Worm (Caenorhabditis elegans): ENCODE measurements around the gene F47B8.1.

Gene F47B8.1

DNA sequence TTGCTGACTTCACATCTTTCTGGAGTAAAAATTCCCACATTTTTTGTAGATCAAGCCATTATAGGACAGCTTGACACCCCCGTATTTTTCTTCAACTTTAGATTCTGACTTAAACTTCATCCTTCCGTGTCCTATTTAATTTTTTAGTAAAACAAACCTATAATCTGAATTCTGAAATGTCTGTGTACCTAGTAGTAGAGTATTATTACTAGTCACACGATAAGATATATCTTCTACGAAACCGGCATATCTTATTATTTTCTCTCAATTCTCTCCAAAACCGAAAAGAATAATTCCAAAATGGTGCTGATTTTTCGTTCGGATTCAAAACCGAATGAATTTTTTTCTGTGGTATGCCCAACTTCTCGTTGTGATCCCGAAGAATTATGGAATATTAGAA lies 19.7 kb downstream of the F47B8.1 start, which contains the start of gene F14D7.9:
TSS of gene F14D7.9 (plus strand) at position 301 of the 400 bp plus-strand sequence.
- TF ChIP-seq nhr-25 (tag; optimal IDR thresholded peaks at IDR 0.05) (no peak), ztf-11 (tag; optimal IDR thresholded peaks at IDR 0.05) (no peak), sea-2 (GFP tag; optimal IDR thresholded peaks at IDR 0.05) (no peak)

DNA sequence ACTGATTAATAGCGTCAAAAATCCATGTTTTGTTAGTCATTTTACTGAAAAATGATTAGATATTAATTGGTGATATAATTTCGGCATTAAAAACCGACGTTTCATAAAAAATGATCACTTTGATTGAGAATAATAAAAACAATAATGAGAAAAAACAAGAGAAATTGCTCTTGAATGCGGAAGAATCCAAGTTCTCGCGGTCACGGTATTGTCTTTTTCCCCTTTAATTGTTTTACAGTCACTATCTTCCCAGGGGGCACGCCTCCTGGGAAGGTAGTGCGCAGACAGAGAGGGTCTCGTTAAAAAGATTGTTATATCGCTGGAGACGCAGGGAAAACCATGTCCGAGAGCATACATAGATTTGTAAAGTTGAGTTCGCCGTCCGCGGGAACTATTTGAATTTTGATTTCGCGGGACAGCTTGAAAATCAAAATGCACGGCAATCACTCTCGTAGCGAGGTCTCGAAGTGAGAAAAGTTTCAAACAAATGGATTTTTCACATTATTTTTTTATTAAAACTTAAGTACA lies 20.4 kb downstream of the F47B8.1 start, which contains the start of gene F14D7.2:
TSS of gene F14D7.2 (minus strand) at position 51 of the 528 bp plus-strand sequence.
- no peak for TF ChIP-seq nhr-77 (tag; optimal IDR thresholded peaks at IDR 0.05)
- no peak for TF ChIP-seq ztf-4 (tag; optimal IDR thresholded peaks at IDR 0.05)
- TF ChIP-seq pha-4 (tag; optimal IDR thresholded peaks at IDR 0.05) = no peak
- no peak for TF ChIP-seq snpc-4 (tag; optimal IDR thresholded peaks at IDR 0.05)
- no peak for TF ChIP-seq tbx-2 (tag; optimal IDR thresholded peaks at IDR 0.05)
- TF ChIP-seq elt-2 (tag; optimal IDR thresholded peaks at IDR 0.05) = no peak
- no peak for TF ChIP-seq lsy-12 (tag; optimal IDR thresholded peaks at IDR 0.05)
- TF ChIP-seq egl-27 (tag; optimal IDR thresholded peaks at IDR 0.05) = no peak
- no peak for TF ChIP-seq aly-2 (tag; optimal IDR thresholded peaks at IDR 0.05)

DNA sequence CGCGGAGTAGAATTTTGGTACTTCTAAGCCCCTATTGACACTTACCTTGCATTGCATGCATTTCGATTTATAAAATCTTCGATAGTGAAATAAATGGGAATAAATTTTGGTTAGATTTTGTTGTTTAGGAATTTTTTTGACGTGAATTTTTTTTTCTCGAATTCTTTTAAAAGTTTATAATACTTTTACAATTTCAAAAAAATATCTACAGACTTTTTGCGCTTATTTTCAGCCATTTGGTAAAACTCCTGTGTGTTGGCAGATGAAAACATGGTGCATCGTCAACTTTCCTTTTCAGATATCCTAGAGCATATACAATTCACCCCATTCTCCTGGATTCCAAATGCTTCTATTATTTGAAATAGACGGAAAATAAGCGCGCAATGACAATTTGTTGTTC lies 23.5 kb downstream of the F47B8.1 start, which contains the start of gene F14D7.18:
TSS of gene F14D7.18 (minus strand) at position 101 of the 400 bp plus-strand sequence.
- TF ChIP-seq ama-1 (optimal IDR thresholded peaks at IDR 0.05) = no peak
- TF ChIP-seq nhr-77 (tag; optimal IDR thresholded peaks at IDR 0.05) = no peak

DNA sequence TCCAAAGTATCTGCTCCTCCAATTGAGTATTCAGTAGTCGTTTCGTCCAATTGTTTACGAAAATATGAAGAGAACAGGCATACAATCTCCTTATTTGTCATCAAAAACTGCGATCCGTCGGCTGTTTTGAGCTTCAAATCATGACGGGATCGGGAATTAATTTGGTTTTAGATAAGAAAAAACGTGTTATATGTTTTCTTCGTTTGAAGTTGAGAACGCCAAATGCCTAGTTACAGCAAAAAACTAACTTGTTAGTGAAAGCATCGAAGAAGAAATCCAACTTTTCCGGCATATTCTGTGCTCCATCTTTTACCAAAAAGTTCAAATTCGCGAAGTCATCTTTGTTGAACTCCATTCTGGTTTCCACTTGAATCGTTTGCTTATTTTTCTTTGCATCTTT lies 24.8 kb downstream of the F47B8.1 start, which contains the start of gene F14D7.1:
TSS of gene F14D7.1 (minus strand) at position 101 of the 400 bp plus-strand sequence.
- no peak for TF ChIP-seq nhr-28 (tag; optimal IDR thresholded peaks at IDR 0.05)
- no peak for TF ChIP-seq unc-62 (GFP tag; optimal IDR thresholded peaks at IDR 0.05)
- TF ChIP-seq R02D3.7 (tag; optimal IDR thresholded peaks at IDR 0.05) = no peak
- no peak for TF ChIP-seq ZK546.5 (tag; optimal IDR thresholded peaks at IDR 0.05)
- TF ChIP-seq snpc-4 (tag; optimal IDR thresholded peaks at IDR 0.05) = no peak
- no peak for TF ChIP-seq mml-1 (tag; optimal IDR thresholded peaks at IDR 0.05)
- TF ChIP-seq nhr-237 (tag; optimal IDR thresholded peaks at IDR 0.05) = no peak
- no peak for TF ChIP-seq skn-1 (tag; optimal IDR thresholded peaks at IDR 0.05)
- TF ChIP-seq nhr-67 (tag; optimal IDR thresholded peaks at IDR 0.05) = no peak

DNA sequence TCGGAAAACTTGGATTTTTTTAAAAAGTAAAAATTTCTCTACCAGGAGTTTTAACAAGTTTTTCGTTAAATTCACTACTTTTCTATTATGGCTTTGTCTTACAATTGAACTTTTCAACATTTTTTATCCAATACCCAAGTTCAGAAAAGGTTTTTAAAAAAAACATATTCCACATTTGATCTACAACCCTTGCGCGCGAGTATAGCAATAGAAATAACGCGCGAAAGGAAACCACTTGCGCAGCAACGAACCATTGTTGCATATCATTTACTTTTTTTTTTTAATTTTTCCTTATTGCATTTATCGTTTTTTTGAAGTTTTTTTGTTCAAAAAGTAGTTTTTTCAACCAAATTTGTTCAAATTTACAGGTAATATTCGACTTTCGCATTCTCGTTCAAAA lies 28.3 kb downstream of the F47B8.1 start, which contains the start of gene F40G12.11:
TSS of gene F40G12.11 (plus strand) at position 369 of the 400 bp plus-strand sequence.
- no peak for TF ChIP-seq jun-1 (tag; optimal IDR thresholded peaks at IDR 0.05)
- no peak for TF ChIP-seq ama-1 (optimal IDR thresholded peaks at IDR 0.05)
- no peak for TF ChIP-seq ztf-11 (tag; optimal IDR thresholded peaks at IDR 0.05)
- TF ChIP-seq ceh-9 (tag; optimal IDR thresholded peaks at IDR 0.05) = no peak
- TF ChIP-seq nhr-12 (tag; optimal IDR thresholded peaks at IDR 0.05) = no peak
- no peak for TF ChIP-seq snpc-4 (tag; optimal IDR thresholded peaks at IDR 0.05)

DNA sequence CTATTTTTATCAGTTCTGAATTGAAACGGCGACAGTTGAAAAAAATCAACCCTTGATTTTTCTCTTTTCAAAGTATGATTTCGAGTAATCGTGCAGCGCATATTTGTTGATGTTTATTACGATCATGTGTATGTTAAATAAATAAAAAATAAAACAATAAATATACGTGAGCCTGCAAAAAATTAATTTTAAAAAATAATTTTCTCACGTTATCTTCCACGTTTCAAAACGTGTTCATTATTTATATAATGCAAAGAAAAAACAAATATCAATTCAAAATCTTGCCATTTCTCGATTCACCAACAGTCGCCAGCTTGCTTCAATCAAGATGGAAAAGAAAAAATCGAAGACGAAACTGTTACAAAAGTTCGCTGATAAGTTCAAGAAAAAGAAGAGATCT lies 30.9 kb downstream of the F47B8.1 start, which contains the start of gene F40G12.10:
TSS of gene F40G12.10 (plus strand) at position 301 of the 400 bp plus-strand sequence.
- no peak for TF ChIP-seq daf-12 (tag; optimal IDR thresholded peaks at IDR 0.05)
- no peak for TF ChIP-seq unc-39 (tag; optimal IDR thresholded peaks at IDR 0.05)
- no peak for TF ChIP-seq lin-39 (tag; optimal IDR thresholded peaks at IDR 0.05)
- TF ChIP-seq nhr-23 (tag; optimal IDR thresholded peaks at IDR 0.05) = no peak
- no peak for TF ChIP-seq tbx-2 (tag; optimal IDR thresholded peaks at IDR 0.05)
- TF ChIP-seq nhr-11 (tag; optimal IDR thresholded peaks at IDR 0.05) = no peak
- no peak for TF ChIP-seq ceh-82 (tag; optimal IDR thresholded peaks at IDR 0.05)
- no peak for TF ChIP-seq nhr-12 (tag; optimal IDR thresholded peaks at IDR 0.05)
- TF ChIP-seq ama-1 (optimal IDR thresholded peaks at IDR 0.05) = no peak
- no peak for TF ChIP-seq hmg-11 (tag; optimal IDR thresholded peaks at IDR 0.05)

DNA sequence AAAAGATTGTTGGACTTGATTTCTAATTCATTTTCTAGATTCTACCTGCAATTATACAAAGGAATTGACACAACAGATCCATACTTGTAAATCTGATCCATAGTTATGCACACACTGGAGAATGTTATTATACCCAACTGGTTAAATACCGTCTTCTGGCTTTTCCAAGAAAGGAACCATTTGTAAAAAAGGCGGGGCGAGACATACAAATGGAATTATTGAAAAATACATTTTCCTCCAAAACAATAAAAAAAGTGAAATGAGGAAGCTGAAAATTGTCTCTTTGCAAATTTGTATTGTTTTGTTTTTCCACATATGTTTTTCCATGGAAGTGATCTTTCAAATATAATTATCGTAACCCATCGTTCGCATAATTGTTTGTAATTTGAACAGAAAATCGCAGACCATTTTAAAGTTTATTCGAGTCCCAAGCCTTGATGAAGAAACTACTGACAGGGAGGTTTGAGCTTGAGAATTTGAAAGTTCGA lies 31.9 kb downstream of the F47B8.1 start, which contains the start of the genes srt-74 and F40G12.9:
TSS of gene srt-74 (minus strand) at position 101 of the 488 bp plus-strand sequence.
TSS of gene F40G12.9 (plus strand) at position 438 of the 488 bp plus-strand sequence.
- TF ChIP-seq nhr-25 (tag; optimal IDR thresholded peaks at IDR 0.05) = no peak
- no peak for TF ChIP-seq ztf-11 (tag; optimal IDR thresholded peaks at IDR 0.05)
- no peak for TF ChIP-seq egl-5 (tag; optimal IDR thresholded peaks at IDR 0.05)
- TF ChIP-seq mml-1 (tag; optimal IDR thresholded peaks at IDR 0.05) = no peak
- TF ChIP-seq nfya-1 (tag; optimal IDR thresholded peaks at IDR 0.05; ENCODE audit: insufficient read depth) = no peak
- no peak for TF ChIP-seq lsy-12 (tag; optimal IDR thresholded peaks at IDR 0.05)
- TF ChIP-seq pqm-1 (tag; optimal IDR thresholded peaks at IDR 0.05) = no peak
- TF ChIP-seq nhr-12 (tag; optimal IDR thresholded peaks at IDR 0.05) = no peak
- no peak for TF ChIP-seq pha-4 (tag; optimal IDR thresholded peaks at IDR 0.05)
- TF ChIP-seq nhr-43 (tag; optimal IDR thresholded peaks at IDR 0.05; ENCODE audit: poor library complexity, severe bottlenecking) = no peak
- no peak for TF ChIP-seq sea-2 (GFP tag; optimal IDR thresholded peaks at IDR 0.05)
- TF ChIP-seq snpc-4 (tag; optimal IDR thresholded peaks at IDR 0.05) = no peak
- TF ChIP-seq nhr-77 (tag; optimal IDR thresholded peaks at IDR 0.05) = no peak
- no peak for TF ChIP-seq tbx-2 (tag; optimal IDR thresholded peaks at IDR 0.05)
- TF ChIP-seq ceh-16 (tag; optimal IDR thresholded peaks at IDR 0.05) = no peak
- TF ChIP-seq nhr-28 (tag; optimal IDR thresholded peaks at IDR 0.05) = no peak
- no peak for TF ChIP-seq daf-12 (tag; optimal IDR thresholded peaks at IDR 0.05)
- no peak for TF ChIP-seq fkh-10 (GFP tag; optimal IDR thresholded peaks at IDR 0.05)
- no peak for TF ChIP-seq elt-2 (tag; optimal IDR thresholded peaks at IDR 0.05)

All from whole organism, L3 larva.